Fruit fly (Drosophila melanogaster): ENCODE measurements around the gene Cdep.

Cdep gene

dm6 chr3R:4962689-4963088 is 52.3 kb downstream of the Cdep start (continued):
- TF ChIP-seq Fer1 (GFP tag; optimal IDR thresholded peaks at IDR 0.05) (no peak), CG17829 (tag; optimal IDR thresholded peaks at IDR 0.05) (no peak), gsb-n (tag; optimal IDR thresholded peaks at IDR 0.05) (peak; percentile 5), Pdp1 (GFP tag; optimal IDR thresholded peaks at IDR 0.05) (peak in 1 of 2 experiments; percentile 13), ems (GFP tag; optimal IDR thresholded peaks at IDR 0.05) (no peak), CG3163 (GFP tag; optimal IDR thresholded peaks at IDR 0.05) (peak; percentile 34), ftz-f1 (GFP tag; optimal IDR thresholded peaks at IDR 0.05) (peak; percentile 98), Side (GFP tag; optimal IDR thresholded peaks at IDR 0.05) (peak; percentile 14), pan (optimal IDR thresholded peaks at IDR 0.05) (no peak), pan (GFP tag; optimal IDR thresholded peaks at IDR 0.05 in 1 of 2, IDR thresholded peaks at IDR 0.05 in 1 of 2) (peak in 1 of 2 experiments; percentile 14), CG2120 (GFP tag; optimal IDR thresholded peaks at IDR 0.05) (peak; percentile 33), insv (GFP tag; optimal IDR thresholded peaks at IDR 0.05) (peak in 1 of 2 experiments; percentile 55), zen (tag; optimal IDR thresholded peaks at IDR 0.05) (peak; percentile 57), CoRest (tag; optimal IDR thresholded peaks at IDR 0.05) (peak; percentile 3), HmgZ (tag; optimal IDR thresholded peaks at IDR 0.05) (peak; percentile 67), Gsc (GFP tag; IDR thresholded peaks at IDR 0.05) (no peak), Ets65A (GFP tag) (peak; percentile 73), CG42726 (GFP tag; IDR thresholded peaks at IDR 0.05; ENCODE audit: partially characterized antibody) (peak; percentile 43; the same call in 1 of the 2 replicates), Rfx (GFP tag; IDR thresholded peaks at IDR 0.05) (peak; percentile 50; the same call in 1 of the 2 replicates), CG6175 (GFP tag; IDR thresholded peaks at IDR 0.05) (no peak), CG11504 (tag; optimal IDR thresholded peaks at IDR 0.05) (peak; percentile 18), mam (GFP tag; optimal IDR thresholded peaks at IDR 0.05) (peak; percentile 42), Chrac-16 (GFP tag; optimal IDR thresholded peaks at IDR 0.05) (peak; percentile 21), CG18764 (GFP tag; optimal IDR thresholded peaks at IDR 0.05) (no peak), pfk (GFP tag; optimal IDR thresholded peaks at IDR 0.05) (no peak), CG15073 (GFP tag; optimal IDR thresholded peaks at IDR 0.05) (peak; percentile 100), Jarid2 (GFP tag; optimal IDR thresholded peaks at IDR 0.05) (no peak), chif (GFP tag; optimal IDR thresholded peaks at IDR 0.05) (peak in 1 of 2 experiments; percentile 5), CG9797 (GFP tag; optimal IDR thresholded peaks at IDR 0.05) (no peak), CG15479 (GFP tag; optimal IDR thresholded peaks at IDR 0.05) (no peak), sisA (GFP tag; IDR thresholded peaks at IDR 0.05) (0 out of 2 replicates have a peak, but pooled peaks have one; percentile 6), CG11456 (GFP tag; IDR thresholded peaks at IDR 0.05) (0 out of 3 replicates have a peak, but pooled peaks have one; percentile 12), CG15696 (tag; optimal IDR thresholded peaks at IDR 0.05) (peak; percentile 37), CG4424 (GFP tag; optimal IDR thresholded peaks at IDR 0.05) (peak; percentile 32), CTCF (GFP tag; optimal IDR thresholded peaks at IDR 0.05) (peak; percentile 83), pb (GFP tag; optimal IDR thresholded peaks at IDR 0.05) (peak; percentile 26), vvl (GFP tag; IDR thresholded peaks at IDR 0.05) (peak; percentile 57; the same call in 1 of the 2 replicates), inv (GFP tag; IDR thresholded peaks at IDR 0.05; ENCODE audit: partially characterized antibody) (peak; percentile 28; the same call in 1 of the 2 replicates), CG6813 (GFP tag; optimal IDR thresholded peaks at IDR 0.05) (no peak), CG10366 (GFP tag; IDR thresholded peaks at IDR 0.05) (no peak)

dm6 chr3R:4963370-4963769 is 53.0 kb downstream of the Cdep start:
- TF ChIP-seq CG10654 (GFP tag; optimal IDR thresholded peaks at IDR 0.05) = no peak
- 0 out of 2 replicates have a peak, but pooled peaks have one; percentile 14 for TF ChIP-seq nerfin-2 (GFP tag; IDR thresholded peaks at IDR 0.05; ENCODE audit: partially characterized antibody)
